Worm (Caenorhabditis elegans): ENCODE measurements around the gene W07G1.7.
A peak's percentile ranks its signal among the peaks of the same experiment; 100 is the strongest.
"Not testable (repeated sequence)": the region's sequence is repeated elsewhere in the genome, so short reads cannot be mapped to it uniquely, and the experiment has no call there.

- TF ChIP-seq dve-1 (tag; optimal IDR thresholded peaks at IDR 0.05; ENCODE audit: insufficient read depth); ceh-82 (tag; optimal IDR thresholded peaks at IDR 0.05); aha-1 (tag); unc-62 (tag; optimal IDR thresholded peaks at IDR 0.05): not testable (repeated sequence)
- TF ChIP-seq unc-62 (GFP tag; optimal IDR thresholded peaks at IDR 0.05 in 1 of 2): peak in 1 of 2 experiments; percentile 89
Measured at ce11 chrII:13968007-13968406, 1.9 kb upstream of the W07G1.7 start.

All from whole organism, L4 larva.